Fruit fly (Drosophila melanogaster) whole organism, adult: ENCODE data around the gene CG7164.
A peak's percentile ranks its signal among the peaks of the same experiment; 100 is the strongest.

ENCODE experiments used
- CG11617 ChIP-seq: fragments of 200-800 bp; sonication (Bioruptor generic); optimal IDR thresholded peaks from 2 replicates; lab custom pipeline; 2017; ENCODE audit warnings: mild to moderate bottlenecking, missing biosample characterization, missing genetic modification reagents, missing genetic modification characterization
- CG14711 ChIP-seq: fragments of 200-800 bp; sonication (Bioruptor generic); optimal IDR thresholded peaks from 2 replicates; lab custom pipeline; 2018; ENCODE audit warnings: missing biosample characterization, mild to moderate bottlenecking, missing genetic modification characterization, moderate library complexity
- CG33017 ChIP-seq: fragments of 200-800 bp; sonication (Bioruptor generic); optimal IDR thresholded peaks from 2 replicates; lab custom pipeline; 2018; ENCODE audit warnings: missing biosample characterization, mild to moderate bottlenecking, missing genetic modification characterization, moderate library complexity
- CG5204 ChIP-seq: fragments of 200-800 bp; sonication (Bioruptor generic); optimal IDR thresholded peaks from 2 replicates; lab custom pipeline; 2016; ENCODE audit warnings: missing biosample characterization, missing genetic modification characterization
- Hr96 ChIP-seq: fragments of 200-800 bp; sonication (Bioruptor generic); optimal IDR thresholded peaks from 2 replicates; lab custom pipeline; 2016; ENCODE audit warnings: missing biosample characterization, missing genetic modification characterization
- bab1 ChIP-seq: fragments of 200-800 bp; sonication (Bioruptor generic); optimal IDR thresholded peaks from 3 replicates; lab custom pipeline; 2019; ENCODE audit warnings: missing biosample characterization, mild to moderate bottlenecking, missing genetic modification characterization, moderate library complexity
- cic ChIP-seq: fragments of 200-800 bp; sonication (Bioruptor generic); optimal IDR thresholded peaks from 2 replicates; lab custom pipeline; 2017; ENCODE audit warnings: missing biosample characterization, mild to moderate bottlenecking, missing genetic modification characterization, moderate library complexity
- ovo ChIP-seq: fragments of 200-800 bp; sonication (Bioruptor generic); optimal IDR thresholded peaks from 2 replicates; lab custom pipeline; 2016; ENCODE audit warnings: missing biosample characterization, missing genetic modification characterization

dm6 chr2L:7808886-7809698 is 27.8 kb downstream of the CG7164 start:
- TF ChIP-seq cic (GFP tag; lab: Kevin White, UChicago) = no peak
- peak; percentile 89 for TF ChIP-seq ovo (GFP tag; lab: Kevin White, UChicago)
- no peak for TF ChIP-seq CG33017 (tag; lab: Kevin White, UChicago)
- TF ChIP-seq Hr96 (GFP tag; lab: Kevin White, UChicago) = no peak
- no peak for TF ChIP-seq CG5204 (GFP tag; lab: Kevin White, UChicago)
- no peak for TF ChIP-seq CG11617 (GFP tag; lab: Kevin White, UChicago)
- TF ChIP-seq bab1 (GFP tag; lab: Kevin White, UChicago) = no peak
- TF ChIP-seq CG14711 = no peak
